Worm (Caenorhabditis elegans) whole organism, midembryonic: ENCODE data around the gene nsy-7.

ENCODE experiments used
- cog-1 ChIP-seq: sonication (generic microtip); optimal IDR thresholded peaks from 2 replicates; lab custom pipeline; 2016; ENCODE audit warnings: missing genetic modification characterization, missing compliant biosample characterization
- klf-2 ChIP-seq: fragments of 200-800 bp; sonication (Bioruptor generic); conservative IDR thresholded peaks from 2 replicates; pipeline ENCODE4 v1.3.6; 2022; ENCODE audit warnings: missing genetic modification reagents, missing genetic modification characterization, missing compliant biosample characterization
- med-1 ChIP-seq: sonication (generic microtip); optimal IDR thresholded peaks from 2 replicates; lab custom pipeline; 2017; ENCODE audit warnings: missing genetic modification characterization, mild to moderate bottlenecking, missing compliant biosample characterization, antibody characterized with exemption, missing genetic modification reagents; ENCODE audit not compliant: insufficient read depth
- ref-1 ChIP-seq: fragments of 200-800 bp; sonication (Bioruptor generic); conservative IDR thresholded peaks from 2 replicates; pipeline ENCODE4 v1.3.6; 2022; ENCODE audit warnings: missing genetic modification reagents, missing genetic modification characterization, missing compliant biosample characterization
- ztf-23 ChIP-seq: fragments of 200-800 bp; sonication (Bioruptor generic); IDR thresholded peaks from 2 replicates; pipeline ENCODE4 v1.3.6; 2022; ENCODE audit warnings: missing genetic modification reagents, missing genetic modification characterization, missing compliant biosample characterization

ce11 chrIV:8070934-8071333 is 15.5 kb downstream of the nsy-7 start:
- TF ChIP-seq med-1 (GFP tag; lab: Kevin White, UChicago) (no peak), cog-1 (tag; lab: Kevin White, UChicago) (no peak), klf-2 (no peak), ztf-23 (GFP tag; lab: Robert Waterston, UW) (no peak), ref-1 (GFP tag; lab: Robert Waterston, UW) (no peak)
